Fruit fly (Drosophila melanogaster): Measurements from ENCODE around the gene Ilp3.

Ilp3 gene

DNA sequence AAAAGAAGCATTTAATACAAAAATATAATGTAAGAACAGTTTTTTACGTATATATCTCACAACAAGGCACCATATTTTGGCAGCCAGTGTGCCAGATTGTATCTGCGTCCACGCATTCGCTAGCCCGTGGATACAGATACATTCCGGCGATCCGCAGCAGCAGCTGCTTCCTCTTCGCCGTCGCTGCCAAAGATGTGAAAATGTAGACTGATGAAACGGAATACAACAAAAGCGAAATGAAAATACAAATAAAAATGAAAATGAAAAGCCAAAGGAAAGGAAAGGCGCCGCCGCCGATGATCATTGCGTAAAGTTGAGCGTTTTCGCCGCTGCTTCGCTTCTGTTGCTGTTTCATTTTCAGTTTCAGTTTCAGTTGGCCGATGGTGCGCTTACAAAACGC, 13.8 kb upstream of the Ilp3 start (continued):
- TF ChIP-seq CG14667 (GFP tag; IDR thresholded peaks at IDR 0.05) (no peak), kah (GFP tag; optimal IDR thresholded peaks at IDR 0.05) (no peak), Dp (GFP tag; optimal IDR thresholded peaks at IDR 0.05) (no peak), Chrac-16 (GFP tag; optimal IDR thresholded peaks at IDR 0.05) (no peak), otp (GFP tag; IDR thresholded peaks at IDR 0.05) (no peak), CG43689 (GFP tag; IDR thresholded peaks at IDR 0.05) (no peak), CG15269 (tag; optimal IDR thresholded peaks at IDR 0.05) (no peak), Nf-YC (tag; optimal IDR thresholded peaks at IDR 0.05) (no peak), CG5245 (GFP tag; optimal IDR thresholded peaks at IDR 0.05) (no peak), sd (tag; optimal IDR thresholded peaks at IDR 0.05) (peak; percentile 87), sr (GFP tag; IDR thresholded peaks at IDR 0.05) (peak; percentile 7; the same call in 1 of the 3 replicates), Fer3 (tag; optimal IDR thresholded peaks at IDR 0.05) (no peak), pan (optimal IDR thresholded peaks at IDR 0.05) (no peak), pan (GFP tag; optimal IDR thresholded peaks at IDR 0.05 in 1 of 2, IDR thresholded peaks at IDR 0.05 in 1 of 2) (no peak), Asciz (GFP tag; optimal IDR thresholded peaks at IDR 0.05) (no peak), disco-r (GFP tag; optimal IDR thresholded peaks at IDR 0.05) (no peak), Hr51 (GFP tag; optimal IDR thresholded peaks at IDR 0.05) (no peak), run (tag; optimal IDR thresholded peaks at IDR 0.05) (no peak), ac (GFP tag; optimal IDR thresholded peaks at IDR 0.05) (no peak), gfzf (GFP tag; optimal IDR thresholded peaks at IDR 0.05) (no peak), esg (GFP tag; conservative IDR thresholded peaks at IDR 0.05) (no peak), Deaf1 (tag; optimal IDR thresholded peaks at IDR 0.05) (no peak), CG4424 (GFP tag; optimal IDR thresholded peaks at IDR 0.05) (no peak)

dm6 chr3L:9814621-9815020, 12.7 kb upstream of the Ilp3 start:
- TF ChIP-seq CG1529 (GFP tag; optimal IDR thresholded peaks at IDR 0.05) (no peak), CG1233 (GFP tag; optimal IDR thresholded peaks at IDR 0.05) (no peak), CG30403 (GFP tag; optimal IDR thresholded peaks at IDR 0.05) (no peak), Med (GFP tag) (peak; percentile 48), CG4328 (GFP tag; optimal IDR thresholded peaks at IDR 0.05) (peak; percentile 47), sens (GFP tag) (peak; percentile 14), CG3847 (GFP tag; IDR thresholded peaks at IDR 0.05) (no peak), mam (GFP tag; optimal IDR thresholded peaks at IDR 0.05) (no peak), Drgx (GFP tag; IDR thresholded peaks at IDR 0.05) (peak; percentile 68), Poxn (GFP tag; IDR thresholded peaks at IDR 0.05) (no peak), fd64A (GFP tag; optimal IDR thresholded peaks at IDR 0.05) (no peak), CG2199 (GFP tag; IDR thresholded peaks at IDR 0.05) (peak; percentile 36; the same call in 1 of the 3 replicates), Bteb2 (GFP tag; optimal IDR thresholded peaks at IDR 0.05) (no peak), CG34376 (GFP tag; optimal IDR thresholded peaks at IDR 0.05) (no peak), Side (GFP tag; optimal IDR thresholded peaks at IDR 0.05) (no peak), crol (GFP tag; IDR thresholded peaks at IDR 0.05) (peak; percentile 89), CG10543 (GFP tag; optimal IDR thresholded peaks at IDR 0.05) (peak; percentile 74), amos (GFP tag; IDR thresholded peaks at IDR 0.05; ENCODE audit: partially characterized antibody) (no peak), abd-A (tag; optimal IDR thresholded peaks at IDR 0.05) (peak; percentile 48), sd (tag; optimal IDR thresholded peaks at IDR 0.05) (peak; percentile 72), CG8765 (GFP tag; IDR thresholded peaks at IDR 0.05) (no peak)
